Worm (Caenorhabditis elegans) whole organism, L2 larva: Measurements from ENCODE around the gene mppb-1.

Experiments used
- F13H6.1 ChIP-seq: sonication (generic microtip); optimal IDR thresholded peaks from 2 replicates; lab custom pipeline; 2016; ENCODE audit warnings: missing genetic modification characterization, missing compliant biosample characterization
- dmd-4 ChIP-seq: sonication (generic microtip); optimal IDR thresholded peaks from 2 replicates; lab custom pipeline; 2017; ENCODE audit warnings: missing biosample characterization, missing genetic modification characterization
- elt-3 ChIP-seq: sonication (generic microtip); optimal IDR thresholded peaks from 2 replicates; lab custom pipeline; 2017; ENCODE audit warnings: missing biosample characterization, missing genetic modification characterization
- peb-1 ChIP-seq: fragments of 150-350 bp; optimal IDR thresholded peaks from 2 replicates; lab custom pipeline; 2014; ENCODE audit warnings: missing biosample characterization, missing genetic modification characterization

DNA sequence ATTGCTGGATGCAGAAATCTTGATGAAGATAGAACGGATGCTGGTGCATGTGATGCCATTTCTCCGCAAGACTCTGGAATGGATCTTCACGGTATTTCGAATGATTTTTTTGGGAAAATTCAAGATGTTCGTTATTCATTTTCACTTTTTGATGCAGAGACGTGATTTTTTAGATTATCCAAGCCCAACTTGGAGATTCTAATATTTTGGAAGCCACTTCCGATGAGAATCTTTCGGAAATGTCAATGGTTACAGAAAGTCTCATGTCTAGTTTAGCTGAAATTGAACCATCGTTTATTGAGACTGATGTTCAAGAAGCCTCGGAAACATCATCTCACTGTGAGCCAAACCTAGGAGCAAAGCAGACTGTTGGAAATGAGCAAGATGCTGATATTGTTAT lies 26.4 kb downstream of the mppb-1 start:
- TF ChIP-seq peb-1 (tag; lab: Kevin White, UChicago) (no peak), F13H6.1 (no peak), elt-3 (tag; lab: Kevin White, UChicago) (no peak), dmd-4 (no peak)
